Fruit fly (Drosophila melanogaster): ENCODE results near the gene CG43998.

DNA sequence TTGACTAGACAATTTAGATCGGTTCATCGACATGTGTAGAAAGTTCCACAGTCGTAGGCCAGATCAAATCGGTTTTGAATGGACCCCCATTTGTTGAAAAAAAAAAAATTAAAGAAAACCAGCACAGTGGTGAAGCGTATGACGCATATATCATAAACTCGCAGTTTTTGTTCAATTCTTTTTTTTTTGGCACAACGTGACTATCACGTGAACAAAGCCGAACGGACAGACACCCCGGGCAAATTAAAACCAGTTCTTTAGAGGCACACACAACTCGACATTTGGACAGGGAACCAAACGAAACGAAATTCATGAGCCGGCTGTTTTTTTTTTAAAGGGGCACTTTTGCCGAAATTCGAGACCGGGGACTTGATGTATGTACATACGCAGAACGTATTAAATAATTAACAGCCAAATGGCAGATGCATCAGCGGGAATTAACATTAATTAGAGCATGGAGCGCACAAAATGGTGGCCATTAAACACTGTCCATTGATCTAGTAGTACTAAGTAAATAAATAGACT, 12.1 kb upstream of the CG43998 start:
- no peak for TF ChIP-seq CG33017 (tag; optimal IDR thresholded peaks at IDR 0.05)
- no peak for TF ChIP-seq bab1 (GFP tag; optimal IDR thresholded peaks at IDR 0.05)
- no peak for TF ChIP-seq CG5204 (GFP tag; optimal IDR thresholded peaks at IDR 0.05)
- no peak for TF ChIP-seq CG12768 (GFP tag; optimal IDR thresholded peaks at IDR 0.05)
- no peak for TF ChIP-seq toe (GFP tag; optimal IDR thresholded peaks at IDR 0.05)
- TF ChIP-seq tj (GFP tag; optimal IDR thresholded peaks at IDR 0.05) = peak; percentile 84
- TF ChIP-seq CG11617 (GFP tag; optimal IDR thresholded peaks at IDR 0.05) = no peak
- no peak for TF ChIP-seq cic (GFP tag; optimal IDR thresholded peaks at IDR 0.05)
